Worm (Caenorhabditis elegans): ENCODE measurements around the gene Y37D8A.3.

ce11 chrIII:12842858-12843257, 13.7 kb downstream of the Y37D8A.3 start:
- TF ChIP-seq ztf-23 (GFP tag; IDR thresholded peaks at IDR 0.05) (no peak), med-1 (GFP tag; optimal IDR thresholded peaks at IDR 0.05; ENCODE audit: insufficient read depth) (no peak), tab-1 (GFP tag; IDR thresholded peaks at IDR 0.05) (no peak), flt-1 (GFP tag; IDR thresholded peaks at IDR 0.05) (no peak), T22C8.4 (GFP tag; IDR thresholded peaks at IDR 0.05) (no peak), klf-2 (GFP tag; conservative IDR thresholded peaks at IDR 0.05) (no peak), ztf-29 (GFP tag; IDR thresholded peaks at IDR 0.05) (no peak)

All from whole organism, midembryonic.